Fruit fly (Drosophila melanogaster): ENCODE measurements around the gene S.

The S gene

dm6 chr2L:1108029-1108688 is 30.5 kb upstream of the S start, which contains the start of the genes PolrMT and CG14339 (continued):
- TF ChIP-seq CG6813 (GFP tag; optimal IDR thresholded peaks at IDR 0.05) (no peak), stwl (tag; optimal IDR thresholded peaks at IDR 0.05) (peak; percentile 37), CG3407 (GFP tag; optimal IDR thresholded peaks at IDR 0.05) (no peak), CG42726 (GFP tag; IDR thresholded peaks at IDR 0.05; ENCODE audit: partially characterized antibody) (peak; percentile 56; the same call in 1 of the 2 replicates), Trl (optimal IDR thresholded peaks at IDR 0.05) (no peak), Trl (GFP tag; optimal IDR thresholded peaks at IDR 0.05) (peak; percentile 54), CG15696 (tag; optimal IDR thresholded peaks at IDR 0.05) (no peak), sc (optimal IDR thresholded peaks at IDR 0.05) (no peak), sc (GFP tag; optimal IDR thresholded peaks at IDR 0.05) (no peak), C15 (GFP tag; IDR thresholded peaks at IDR 0.05) (no peak), ab (GFP tag; optimal IDR thresholded peaks at IDR 0.05) (no peak), CG3726 (GFP tag; IDR thresholded peaks at IDR 0.05) (no peak), CG31388 (GFP tag; optimal IDR thresholded peaks at IDR 0.05) (no peak), CG12071 (GFP tag; optimal IDR thresholded peaks at IDR 0.05) (no peak), Hsf (GFP tag; optimal IDR thresholded peaks at IDR 0.05) (peak; percentile 56), grn (GFP tag; optimal IDR thresholded peaks at IDR 0.05) (no peak), B-H2 (GFP tag; optimal IDR thresholded peaks at IDR 0.05) (no peak), Dp (GFP tag; optimal IDR thresholded peaks at IDR 0.05) (peak; percentile 60), exex (tag; optimal IDR thresholded peaks at IDR 0.05) (peak; percentile 15), p53 (GFP tag; optimal IDR thresholded peaks at IDR 0.05) (peak; percentile 17), NK7.1 (GFP tag; optimal IDR thresholded peaks at IDR 0.05) (peak; percentile 16), CG30403 (GFP tag; optimal IDR thresholded peaks at IDR 0.05) (peak; percentile 58), CG3847 (GFP tag; IDR thresholded peaks at IDR 0.05) (0 out of 2 replicates have a peak, but pooled peaks have one; percentile 23), TFAM (GFP tag; optimal IDR thresholded peaks at IDR 0.05) (no peak), CG1602 (GFP tag; optimal IDR thresholded peaks at IDR 0.05) (peak; percentile 15), vnd (GFP tag; IDR thresholded peaks at IDR 0.05; ENCODE audit: partially characterized antibody) (no peak), Hmr (GFP tag; optimal IDR thresholded peaks at IDR 0.05) (peak; percentile 45), vfl (GFP tag; optimal IDR thresholded peaks at IDR 0.05) (peak; percentile 34), Dad (GFP tag; optimal IDR thresholded peaks at IDR 0.05) (peak; percentile 60), Adf1 (GFP tag; IDR thresholded peaks at IDR 0.05) (peak; percentile 30), ken (GFP tag; IDR thresholded peaks at IDR 0.05) (0 out of 3 replicates have a peak, but pooled peaks have one; percentile 14), ewg (GFP tag; optimal IDR thresholded peaks at IDR 0.05) (peak; percentile 57), CG17186 (GFP tag; optimal IDR thresholded peaks at IDR 0.05) (no peak), Blimp-1 (GFP tag; optimal IDR thresholded peaks at IDR 0.05) (no peak), CG13287 (GFP tag; IDR thresholded peaks at IDR 0.05; ENCODE audit: partially characterized antibody) (peak; percentile 49; the same call in 1 of the 2 replicates), CG1832 (GFP tag; optimal IDR thresholded peaks at IDR 0.05) (no peak)

DNA sequence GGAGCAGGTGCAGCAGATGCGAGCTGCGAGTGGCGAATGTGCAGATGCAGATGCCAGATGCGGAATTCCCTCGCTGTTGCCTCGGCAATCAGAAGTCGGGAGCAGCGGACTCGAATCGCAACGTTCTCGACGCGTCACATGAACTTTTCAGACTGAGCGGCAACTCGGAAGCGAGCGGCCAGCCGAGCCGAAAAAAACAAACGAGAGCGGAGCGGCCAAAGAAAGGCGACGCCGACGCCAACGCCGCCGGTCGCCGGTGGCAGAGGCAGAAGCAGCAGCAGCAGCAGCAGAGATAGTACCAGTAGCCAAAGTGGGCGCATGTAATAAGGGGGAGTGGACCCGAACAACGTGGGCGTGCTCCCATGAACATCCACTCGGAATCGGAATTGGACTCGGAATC is 24.7 kb upstream of the S start, which contains the start of gene CG4629:
CG4629 (minus strand) TSS at position 156 of the 400 bp plus-strand sequence.
- TF ChIP-seq E2f1 (GFP tag; IDR thresholded peaks at IDR 0.05): no peak
- TF ChIP-seq Lim3 (GFP tag; IDR thresholded peaks at IDR 0.05): no peak
- TF ChIP-seq CG6854 (GFP tag; optimal IDR thresholded peaks at IDR 0.05): no peak
- no peak for TF ChIP-seq CG4820 (GFP tag; optimal IDR thresholded peaks at IDR 0.05)
- TF ChIP-seq NC2α (GFP tag; optimal IDR thresholded peaks at IDR 0.05): no peak
- no peak for TF ChIP-seq hkb (optimal IDR thresholded peaks at IDR 0.05)
- TF ChIP-seq hkb (GFP tag; IDR thresholded peaks at IDR 0.05): peak; percentile 41; the same call in 1 of the 2 replicates
- no peak for TF ChIP-seq CG43689 (GFP tag; IDR thresholded peaks at IDR 0.05)
- no peak for TF ChIP-seq CG18599 (GFP tag; optimal IDR thresholded peaks at IDR 0.05)
- no peak for TF ChIP-seq Hr3 (GFP tag; optimal IDR thresholded peaks at IDR 0.05)
- no peak for TF ChIP-seq lmd (GFP tag; IDR thresholded peaks at IDR 0.05)
- no peak for TF ChIP-seq danr (GFP tag; IDR thresholded peaks at IDR 0.05)
- no peak for TF ChIP-seq CG13624 (GFP tag; optimal IDR thresholded peaks at IDR 0.05)
- no peak for TF ChIP-seq mirr (GFP tag; optimal IDR thresholded peaks at IDR 0.05)
- TF ChIP-seq CG9609 (GFP tag; optimal IDR thresholded peaks at IDR 0.05): no peak
- no peak for TF ChIP-seq dan (GFP tag; IDR thresholded peaks at IDR 0.05)
- TF ChIP-seq CG7963 (GFP tag; IDR thresholded peaks at IDR 0.05; ENCODE audit: partially characterized antibody): no peak
